Worm (Caenorhabditis elegans) whole organism, young adult: Measurements from ENCODE around the gene Y7A5A.20.

Experiments used
- chd-7 ChIP-seq: sonication (generic microtip); optimal IDR thresholded peaks from 2 replicates; lab custom pipeline; 2016; ENCODE audit warnings: mild to moderate bottlenecking, missing genetic modification characterization, moderate library complexity, missing compliant biosample characterization
- unc-130 ChIP-seq: sonication (generic microtip); optimal IDR thresholded peaks from 2 replicates; lab custom pipeline; 2016; ENCODE audit warnings: missing genetic modification reagents, missing genetic modification characterization, missing compliant biosample characterization

- TF ChIP-seq chd-7 (tag; lab: Kevin White, UChicago): no peak
- no peak for TF ChIP-seq unc-130
Measured at ce11 chrX:15828059-15828458, at the start of gene Y7A5A.20.
